Worm (Caenorhabditis elegans): Measurements from ENCODE around the gene grl-24.
A peak's percentile ranks its signal among the peaks of the same experiment; 100 is the strongest.

The grl-24 gene

DNA sequence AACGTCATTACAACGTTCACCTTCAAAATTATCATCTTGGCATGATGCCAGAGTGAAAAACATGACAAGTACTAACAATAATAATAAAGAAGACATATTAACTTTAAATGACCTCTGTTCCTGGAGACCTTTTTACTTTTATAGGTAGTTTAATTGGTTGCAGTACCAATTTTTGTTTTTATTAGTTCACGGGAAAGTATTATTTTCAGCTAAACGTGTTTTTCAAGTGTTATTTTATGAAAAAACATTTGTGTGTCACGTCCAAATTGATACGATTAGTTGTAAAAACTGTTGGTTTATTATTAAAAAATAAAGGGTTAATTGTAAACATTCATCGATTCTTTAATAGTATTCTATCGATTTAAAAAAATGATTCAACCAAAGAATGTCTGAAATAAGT is at the start of gene grl-24:
Gene grl-24 (minus strand): TSS at position 101 of the 400 bp plus-strand sequence.
- TF ChIP-seq ceh-40 (GFP tag; IDR thresholded peaks at IDR 0.05): no peak
- no peak for TF ChIP-seq athp-1 (tag; optimal IDR thresholded peaks at IDR 0.05)
- TF ChIP-seq ets-4 (GFP tag; optimal IDR thresholded peaks at IDR 0.05): no peak
- TF ChIP-seq ccch-3 (GFP tag; optimal IDR thresholded peaks at IDR 0.05): no peak
- TF ChIP-seq pbrm-1 (GFP tag; IDR thresholded peaks at IDR 0.05): no peak
- TF ChIP-seq F37B4.10 (GFP tag; IDR thresholded peaks at IDR 0.05): no peak
- TF ChIP-seq snpc-1.3 (tag; optimal IDR thresholded peaks at IDR 0.05; ENCODE audit: insufficient read depth): no peak
- no peak for TF ChIP-seq mel-28 (tag; optimal IDR thresholded peaks at IDR 0.05; ENCODE audit: borderline replicate concordance)
- TF ChIP-seq pha-4 (tag; optimal IDR thresholded peaks at IDR 0.05): no peak
- no peak for TF ChIP-seq dox-1 (GFP tag; IDR thresholded peaks at IDR 0.05)
- no peak for TF ChIP-seq efl-1 (GFP tag; optimal IDR thresholded peaks at IDR 0.05)

DNA sequence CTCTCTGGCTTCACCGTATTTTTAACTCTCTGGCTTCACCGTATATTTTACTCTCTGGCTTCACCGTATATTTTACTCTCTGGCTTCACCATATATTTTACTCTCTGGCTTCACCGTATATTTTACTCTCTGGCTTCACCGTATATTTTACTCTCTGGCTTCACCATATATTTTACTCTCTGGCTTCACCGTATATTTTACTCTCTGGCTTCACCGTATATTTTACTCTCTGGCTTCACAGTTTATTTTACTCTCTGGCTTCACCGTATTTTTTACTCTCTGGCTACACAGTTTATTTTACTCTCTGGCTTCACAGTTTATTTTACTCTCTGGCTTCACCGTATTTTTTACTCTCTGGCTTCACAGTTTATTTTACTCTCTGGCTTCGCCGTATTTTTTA is 17.1 kb upstream of the grl-24 start:
- TF ChIP-seq Y53F4B.3 (GFP tag; IDR thresholded peaks at IDR 0.05) (peak; percentile 69; the same call in 1 of the 2 replicates), egrh-3 (GFP tag; IDR thresholded peaks at IDR 0.05) (peak; percentile 92)

- TF ChIP-seq dpl-1 (GFP tag; optimal IDR thresholded peaks at IDR 0.05) (no peak), ceh-40 (GFP tag; IDR thresholded peaks at IDR 0.05) (no peak), dox-1 (GFP tag; IDR thresholded peaks at IDR 0.05) (no peak), zfh-2 (GFP tag; conservative IDR thresholded peaks at IDR 0.05) (no peak)
Measured at ce11 chrIV:17490679-17491078, 15.0 kb upstream of the grl-24 start, which contains the start of gene nas-6. Gene nas-6 (minus strand): TSS chrIV:17490779.

DNA sequence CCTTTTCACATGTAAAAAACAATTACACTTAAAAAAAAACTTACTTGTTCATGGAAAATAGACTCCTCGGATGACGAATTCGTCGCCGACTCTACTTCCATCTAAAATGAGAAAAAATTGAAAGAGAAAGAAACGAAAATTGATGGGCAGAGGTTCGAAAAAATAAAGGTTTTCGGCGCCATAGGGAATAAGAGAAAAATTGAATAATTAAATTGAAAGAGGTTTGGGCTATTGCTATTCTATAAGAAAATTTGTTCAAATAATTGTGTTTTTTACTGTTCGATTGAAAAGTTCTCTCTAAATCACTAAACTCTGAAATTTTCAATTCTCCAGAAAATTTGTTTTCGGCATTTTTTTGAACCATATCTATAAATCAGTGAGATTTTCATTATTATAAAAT is 7.6 kb upstream of the grl-24 start, which contains the start of gene rabr-2:
Gene rabr-2 (minus strand): TSS at position 101 of the 400 bp plus-strand sequence.
- TF ChIP-seq K11D2.4 (GFP tag; IDR thresholded peaks at IDR 0.05): no peak
- TF ChIP-seq sptf-2 (GFP tag; optimal IDR thresholded peaks at IDR 0.05): no peak
- no peak for TF ChIP-seq B0261.1 (tag; optimal IDR thresholded peaks at IDR 0.05)
- no peak for TF ChIP-seq hlh-26 (GFP tag; conservative IDR thresholded peaks at IDR 0.05)
- TF ChIP-seq F33H1.4 (GFP tag; IDR thresholded peaks at IDR 0.05): no peak

- no peak for TF ChIP-seq bed-1 (GFP tag; IDR thresholded peaks at IDR 0.05)
- TF ChIP-seq ZK185.1 (tag; optimal IDR thresholded peaks at IDR 0.05; ENCODE audit: poor library complexity, severe bottlenecking): no peak
- TF ChIP-seq atf-7 (tag; optimal IDR thresholded peaks at IDR 0.05): no peak
- no peak for TF ChIP-seq snpc-1.3 (tag; optimal IDR thresholded peaks at IDR 0.05; ENCODE audit: insufficient read depth)
- TF ChIP-seq lin-40 (tag; optimal IDR thresholded peaks at IDR 0.05): no peak
- no peak for TF ChIP-seq ztf-26 (tag; optimal IDR thresholded peaks at IDR 0.05)
- no peak for TF ChIP-seq Y67H2A.10 (GFP tag; conservative IDR thresholded peaks at IDR 0.05)
- TF ChIP-seq F23B12.7 (tag; optimal IDR thresholded peaks at IDR 0.05; ENCODE audit: insufficient read depth): no peak
- TF ChIP-seq unc-130 (GFP tag; optimal IDR thresholded peaks at IDR 0.05): no peak
- TF ChIP-seq egrh-3 (GFP tag; IDR thresholded peaks at IDR 0.05): no peak
- no peak for TF ChIP-seq aptf-3 (GFP tag; IDR thresholded peaks at IDR 0.05)
- TF ChIP-seq tbx-9 (tag; optimal IDR thresholded peaks at IDR 0.05; ENCODE audit: borderline replicate concordance): no peak
- no peak for TF ChIP-seq rcor-1 (GFP tag; IDR thresholded peaks at IDR 0.05)
- TF ChIP-seq Y79H2A.3 (GFP tag; conservative IDR thresholded peaks at IDR 0.05): no peak
- TF ChIP-seq attf-3 (GFP tag; conservative IDR thresholded peaks at IDR 0.05): no peak
- no peak for TF ChIP-seq lag-1 (GFP tag; IDR thresholded peaks at IDR 0.05)
- no peak for TF ChIP-seq pbrm-1 (GFP tag; IDR thresholded peaks at IDR 0.05)
- TF ChIP-seq ekl-4 (GFP tag; IDR thresholded peaks at IDR 0.05): no peak
Measured at ce11 chrIV:17475242-17475641, 401 bp downstream of the grl-24 start, which contains the start of gene F11E6.9. Gene F11E6.9 (minus strand): TSS chrIV:17475342.
